Fruit fly (Drosophila melanogaster): ENCODE data around the gene CG1628.

dm6 chrX:10627062-10627756, 24.7 kb upstream of the CG1628 start, which contains the start of the genes CG9806 and X11Lbeta:
- TF ChIP-seq Ets96B (tag; optimal IDR thresholded peaks at IDR 0.05) (no peak), OdsH (GFP tag; optimal IDR thresholded peaks at IDR 0.05) (no peak)
